Worm (Caenorhabditis elegans): ENCODE measurements around the gene C50D2.1.

- TF ChIP-seq lin-39 (tag; optimal IDR thresholded peaks at IDR 0.05), result no peak
- TF ChIP-seq lsy-2 (tag; optimal IDR thresholded peaks at IDR 0.05), result no peak
- TF ChIP-seq nhr-47 (tag; optimal IDR thresholded peaks at IDR 0.05), result no peak
- no peak for TF ChIP-seq nhr-11 (tag; optimal IDR thresholded peaks at IDR 0.05)
Measured at ce11 chrII:156999-157499, 45.7 kb downstream of the C50D2.1 start.
